Worm (Caenorhabditis elegans) whole organism, L2 larva: ENCODE measurements around the gene ceh-16.
A peak's percentile ranks its signal among the peaks of the same experiment; 100 is the strongest.

Experiments used
- C34F6.9 ChIP-seq: fragments of 150-350 bp; optimal IDR thresholded peaks from 2 replicates; lab custom pipeline; 2014; ENCODE audit warnings: missing biosample characterization, missing genetic modification characterization
- F13H6.1 ChIP-seq: sonication (generic microtip); optimal IDR thresholded peaks from 2 replicates; lab custom pipeline; 2016; ENCODE audit warnings: missing genetic modification characterization, missing compliant biosample characterization
- R02D3.7 ChIP-seq: fragments of 150-350 bp; optimal IDR thresholded peaks from 2 replicates; lab custom pipeline; 2014; ENCODE audit warnings: missing biosample characterization, missing genetic modification characterization
- Y55F3AM.14 ChIP-seq: fragments of 200-800 bp; sonication (Bioruptor generic); optimal IDR thresholded peaks from 2 replicates; lab custom pipeline; 2018; ENCODE audit warnings: mild to moderate bottlenecking, missing genetic modification characterization, missing compliant biosample characterization
- ZK546.5 ChIP-seq: sonication (generic microtip); optimal IDR thresholded peaks from 2 replicates; lab custom pipeline; 2017; ENCODE audit warnings: missing biosample characterization, missing genetic modification characterization
- alr-1 ChIP-seq: fragments of 150-350 bp; optimal IDR thresholded peaks from 2 replicates; lab custom pipeline; 2014; ENCODE audit warnings: missing biosample characterization, missing genetic modification characterization
- aly-2 ChIP-seq: fragments of 150-350 bp; optimal IDR thresholded peaks from 2 replicates; lab custom pipeline; 2014; ENCODE audit warnings: missing biosample characterization, missing genetic modification characterization
- ama-1 ChIP-seq: fragments of 150-350 bp; optimal IDR thresholded peaks from 2 replicates; lab custom pipeline; 2018; ENCODE audit warnings: inconsistent platforms
- blmp-1 ChIP-seq: sonication (generic microtip); optimal IDR thresholded peaks from 2 replicates; lab custom pipeline; 2017; ENCODE audit warnings: missing genetic modification characterization, mild to moderate bottlenecking, missing compliant biosample characterization, antibody characterized with exemption, moderate library complexity; ENCODE audit not compliant: insufficient read depth
- ceh-16 ChIP-seq: fragments of 150-350 bp; optimal IDR thresholded peaks from 2 replicates; lab custom pipeline; 2014; ENCODE audit warnings: missing biosample characterization, missing genetic modification characterization
- ceh-82 ChIP-seq: fragments of 150-350 bp; optimal IDR thresholded peaks from 2 replicates; lab custom pipeline; 2014; ENCODE audit warnings: missing biosample characterization, missing genetic modification characterization
- crh-2 ChIP-seq: sonication (generic microtip); optimal IDR thresholded peaks from 2 replicates; lab custom pipeline; 2017; ENCODE audit warnings: missing biosample characterization, missing genetic modification characterization
- dmd-4 ChIP-seq: sonication (generic microtip); optimal IDR thresholded peaks from 2 replicates; lab custom pipeline; 2017; ENCODE audit warnings: missing biosample characterization, missing genetic modification characterization
- egl-27 ChIP-seq: sonication (generic microtip); optimal IDR thresholded peaks from 3 replicates; lab custom pipeline; 2017; ENCODE audit warnings: missing biosample characterization, missing genetic modification reagents, missing genetic modification characterization
- elt-1 ChIP-seq: fragments of 150-350 bp; optimal IDR thresholded peaks from 2 replicates; lab custom pipeline; 2014; ENCODE audit warnings: missing biosample characterization, missing genetic modification characterization
- elt-3 ChIP-seq: sonication (generic microtip); optimal IDR thresholded peaks from 2 replicates; lab custom pipeline; 2017; ENCODE audit warnings: missing biosample characterization, missing genetic modification characterization
- fos-1 ChIP-seq: fragments of 150-350 bp; optimal IDR thresholded peaks from 2 replicates; lab custom pipeline; 2014; ENCODE audit warnings: missing biosample characterization, missing genetic modification characterization
- gmeb-1 ChIP-seq: fragments of 150-350 bp; optimal IDR thresholded peaks from 2 replicates; lab custom pipeline; 2014; ENCODE audit warnings: missing biosample characterization, missing genetic modification characterization
- lin-11 ChIP-seq: fragments of 150-350 bp; sonication (generic microtip); optimal IDR thresholded peaks from 2 replicates; lab custom pipeline; 2014; ENCODE audit warnings: missing biosample characterization, missing genetic modification characterization, inconsistent platforms, mixed read lengths
- lin-13 ChIP-seq: fragments of 150-350 bp; optimal IDR thresholded peaks from 2 replicates; lab custom pipeline; 2014; ENCODE audit warnings: missing biosample characterization, missing genetic modification reagents, missing genetic modification characterization
- lin-39 ChIP-seq: fragments of 150-350 bp; optimal IDR thresholded peaks from 2 replicates; lab custom pipeline; 2014; ENCODE audit warnings: missing biosample characterization, missing genetic modification reagents, missing genetic modification characterization
- lsy-2 ChIP-seq, 2 experiments: fragments of 150-350 bp in 1 of 2; sonication (generic microtip) in 1 of 2; optimal IDR thresholded peaks; 2 replicates each; lab custom pipeline; 2014 to 2017; ENCODE audit warnings: missing biosample characterization in 2 of 2, missing genetic modification characterization in 2 of 2
- mab-5 ChIP-seq: fragments of 150-350 bp; optimal IDR thresholded peaks from 2 replicates; lab custom pipeline; 2014; ENCODE audit warnings: missing biosample characterization, missing genetic modification characterization
- mbf-1 ChIP-seq: sonication (generic microtip); optimal IDR thresholded peaks from 2 replicates; lab custom pipeline; 2017; ENCODE audit warnings: missing biosample characterization, missing genetic modification characterization
- mdl-1 ChIP-seq, 2 experiments: fragments of 150-350 bp in 1 of 2; sonication (generic microtip) in 1 of 2; optimal IDR thresholded peaks; 2 replicates each; lab custom pipeline; 2017; ENCODE audit warnings: missing biosample characterization in 2 of 2, missing genetic modification characterization in 2 of 2
- nhr-10 ChIP-seq: sonication (generic microtip); optimal IDR thresholded peaks from 2 replicates; lab custom pipeline; 2017; ENCODE audit warnings: missing biosample characterization, missing genetic modification characterization
- nhr-11 ChIP-seq: fragments of 150-350 bp; optimal IDR thresholded peaks from 2 replicates; lab custom pipeline; 2014; ENCODE audit warnings: missing biosample characterization, missing genetic modification characterization
- nhr-12 ChIP-seq: fragments of 150-350 bp; optimal IDR thresholded peaks from 2 replicates; lab custom pipeline; 2014; ENCODE audit warnings: missing biosample characterization, missing genetic modification characterization
- nhr-129 ChIP-seq: fragments of 150-350 bp; optimal IDR thresholded peaks from 2 replicates; lab custom pipeline; 2014; ENCODE audit warnings: missing biosample characterization, missing genetic modification characterization
- nhr-21 ChIP-seq: fragments of 150-350 bp; optimal IDR thresholded peaks from 2 replicates; lab custom pipeline; 2014; ENCODE audit warnings: missing biosample characterization, missing genetic modification characterization
- nhr-23 ChIP-seq: fragments of 150-350 bp; optimal IDR thresholded peaks from 2 replicates; lab custom pipeline; 2014; ENCODE audit warnings: missing biosample characterization, missing genetic modification reagents, missing genetic modification characterization
- nhr-237 ChIP-seq: fragments of 150-350 bp; optimal IDR thresholded peaks from 2 replicates; lab custom pipeline; 2014; ENCODE audit warnings: missing biosample characterization, missing genetic modification characterization
- nhr-25 ChIP-seq: fragments of 150-350 bp; sonication (generic microtip); optimal IDR thresholded peaks from 3 replicates; lab custom pipeline; 2014; ENCODE audit warnings: missing biosample characterization, missing genetic modification characterization
- nhr-6 ChIP-seq: fragments of 150-350 bp; optimal IDR thresholded peaks from 2 replicates; lab custom pipeline; 2014; ENCODE audit warnings: missing biosample characterization, missing genetic modification characterization
- nhr-77 ChIP-seq: fragments of 150-350 bp; optimal IDR thresholded peaks from 2 replicates; lab custom pipeline; 2014; ENCODE audit warnings: missing biosample characterization, missing genetic modification characterization
- peb-1 ChIP-seq: fragments of 150-350 bp; optimal IDR thresholded peaks from 2 replicates; lab custom pipeline; 2014; ENCODE audit warnings: missing biosample characterization, missing genetic modification characterization
- sem-4 ChIP-seq: fragments of 150-350 bp; optimal IDR thresholded peaks from 2 replicates; lab custom pipeline; 2014; ENCODE audit warnings: missing biosample characterization, missing genetic modification reagents, missing genetic modification characterization
- skn-1 ChIP-seq: sonication (generic microtip); optimal IDR thresholded peaks from 2 replicates; lab custom pipeline; 2017; ENCODE audit warnings: missing biosample characterization, missing genetic modification characterization
- sma-3 ChIP-seq: sonication (generic microtip); optimal IDR thresholded peaks from 2 replicates; lab custom pipeline; 2016; ENCODE audit warnings: missing genetic modification reagents, missing genetic modification characterization, missing compliant biosample characterization
- sma-9 ChIP-seq, 2 experiments: fragments of 150-350 bp in 1 of 2; sonication (generic microtip) in 1 of 2; optimal IDR thresholded peaks; 2 replicates each; lab custom pipeline; 2014 to 2016; ENCODE audit warnings: missing genetic modification characterization in 2 of 2, mild to moderate bottlenecking in 1 of 2, missing biosample characterization in 1 of 2, missing compliant biosample characterization in 1 of 2, missing genetic modification reagents in 1 of 2, moderate library complexity in 1 of 2
- snpc-4 ChIP-seq: fragments of 150-350 bp; optimal IDR thresholded peaks from 2 replicates; lab custom pipeline; 2014; ENCODE audit warnings: missing biosample characterization, missing genetic modification characterization
- unc-39 ChIP-seq: fragments of 150-350 bp; optimal IDR thresholded peaks from 2 replicates; lab custom pipeline; 2014; ENCODE audit warnings: missing biosample characterization, missing genetic modification characterization
- unc-55 ChIP-seq: fragments of 150-350 bp; sonication (generic microtip); optimal IDR thresholded peaks from 3 replicates; lab custom pipeline; 2014; ENCODE audit warnings: missing biosample characterization, missing genetic modification reagents, missing genetic modification characterization
- unc-62 ChIP-seq: fragments of 150-350 bp; optimal IDR thresholded peaks from 2 replicates; lab custom pipeline; 2014; ENCODE audit warnings: missing biosample characterization, missing genetic modification reagents, missing genetic modification characterization
- zag-1 ChIP-seq: fragments of 150-350 bp; optimal IDR thresholded peaks from 2 replicates; lab custom pipeline; 2014; ENCODE audit warnings: missing biosample characterization, missing genetic modification characterization
- ztf-1 ChIP-seq: fragments of 200-800 bp; sonication (Bioruptor generic); conservative IDR thresholded peaks from 2 replicates; pipeline ENCODE4 v1.3.6; 2022; ENCODE audit warnings: missing genetic modification characterization, missing compliant biosample characterization
- ztf-11 ChIP-seq: sonication (generic microtip); optimal IDR thresholded peaks from 2 replicates; lab custom pipeline; 2017; ENCODE audit warnings: missing biosample characterization, missing genetic modification characterization
- ztf-4 ChIP-seq: fragments of 150-350 bp; optimal IDR thresholded peaks from 2 replicates; lab custom pipeline; 2014; ENCODE audit warnings: missing biosample characterization, missing genetic modification characterization

ceh-16 gene

ce11 chrIII:8652922-8653321 lies 30.4 kb downstream of the ceh-16 start:
- TF ChIP-seq mdl-1 (tag; optimal IDR thresholded peaks at IDR 0.05; lab: Kevin White, UChicago) (no peak), nhr-11 (tag; lab: Kevin White, UChicago) (no peak), nhr-10 (tag; lab: Kevin White, UChicago) (no peak), dmd-4 (tag; lab: Kevin White, UChicago) (no peak), nhr-237 (tag; lab: Kevin White, UChicago) (no peak), ceh-16 (tag; lab: Kevin White, UChicago) (no peak), unc-62 (GFP tag; lab: Kevin White, UChicago) (no peak), mab-5 (tag; lab: Kevin White, UChicago) (no peak), elt-3 (no peak), C34F6.9 (peak; percentile 38), blmp-1 (peak; percentile 6), nhr-129 (peak; percentile 80), crh-2 (tag; lab: Kevin White, UChicago) (no peak), peb-1 (tag; lab: Kevin White, UChicago) (no peak), ztf-1 (GFP tag; lab: Robert Waterston, UW) (no peak), unc-55 (GFP tag; lab: Kevin White, UChicago) (peak; percentile 39), egl-27 (tag; lab: Kevin White, UChicago) (no peak), skn-1 (tag; lab: Kevin White, UChicago) (no peak), lin-39 (no peak), snpc-4 (tag; lab: Kevin White, UChicago) (no peak), nhr-77 (no peak), nhr-6 (tag; lab: Kevin White, UChicago) (no peak), nhr-21 (tag; lab: Kevin White, UChicago) (peak; percentile 19), ztf-4 (peak; percentile 9), lin-13 (GFP tag; lab: Kevin White, UChicago) (no peak), lsy-2 (tag; optimal IDR thresholded peaks at IDR 0.05; lab: Kevin White, UChicago) (peak in 1 of 2 experiments; percentile 56), ZK546.5 (no peak), R02D3.7 (tag; lab: Kevin White, UChicago) (no peak), fos-1 (tag; lab: Kevin White, UChicago) (peak; percentile 40), unc-39 (tag; lab: Kevin White, UChicago) (no peak), mbf-1 (no peak), ama-1 (lab: Kevin White, UChicago) (peak; percentile 34), nhr-25 (tag; lab: Kevin White, UChicago) (no peak), sma-9 (GFP tag; optimal IDR thresholded peaks at IDR 0.05; lab: Kevin White, UChicago) (peak; percentile 39), sma-9 (tag; optimal IDR thresholded peaks at IDR 0.05; lab: Kevin White, UChicago) (no peak), ceh-82 (no peak), gmeb-1 (no peak), F13H6.1 (tag; lab: Kevin White, UChicago) (no peak), sem-4 (tag; lab: Kevin White, UChicago) (no peak), sma-3 (GFP tag; lab: Kevin White, UChicago) (no peak), nhr-23 (tag; lab: Kevin White, UChicago) (no peak), elt-1 (no peak), alr-1 (tag; lab: Kevin White, UChicago) (no peak), aly-2 (tag; lab: Kevin White, UChicago) (no peak), Y55F3AM.14 (GFP tag; lab: Kevin White, UChicago) (no peak), lin-11 (tag; lab: Kevin White, UChicago) (no peak), ztf-11 (tag; lab: Kevin White, UChicago) (no peak), zag-1 (tag; lab: Kevin White, UChicago) (no peak), nhr-12 (tag; lab: Kevin White, UChicago) (no peak)
